Worm (Caenorhabditis elegans): ENCODE measurements around the gene F57C12.2.

- TF ChIP-seq dmd-4 (tag; optimal IDR thresholded peaks at IDR 0.05) (no peak), lsy-2 (tag; optimal IDR thresholded peaks at IDR 0.05) (no peak), ceh-82 (tag; optimal IDR thresholded peaks at IDR 0.05) (no peak), unc-39 (tag; optimal IDR thresholded peaks at IDR 0.05) (no peak), aly-2 (tag; optimal IDR thresholded peaks at IDR 0.05) (no peak)
Measured at ce11 chrX:506848-507247, 44.3 kb downstream of the F57C12.2 start, which contains the start of gene B0310.2.

All from whole organism, L2 larva.